Fruit fly (Drosophila melanogaster) whole organism, embryonic: ENCODE measurements around the gene CG18428.

Experiments used
- ATbp ChIP-seq: fragments of 200-800 bp; sonication (Bioruptor generic); optimal IDR thresholded peaks from 2 replicates; lab custom pipeline; 2017; ENCODE audit warnings: missing biosample characterization, mild to moderate bottlenecking, missing genetic modification characterization, missing genetic modification reagents
- Asciz ChIP-seq: fragments of 200-800 bp; sonication (Bioruptor generic); optimal IDR thresholded peaks from 2 replicates; lab custom pipeline; 2017; ENCODE audit warnings: missing biosample characterization, mild to moderate bottlenecking, missing genetic modification characterization, missing genetic modification reagents
- Atf-2 ChIP-seq: fragments of 200-800 bp; sonication (Bioruptor generic); optimal IDR thresholded peaks from 2 replicates; lab custom pipeline; 2016; ENCODE audit warnings: missing biosample characterization, missing genetic modification characterization
- BEAF-32 ChIP-seq: fragments of 200-800 bp; sonication (Bioruptor generic); optimal IDR thresholded peaks from 3 replicates; lab custom pipeline; 2017; ENCODE audit warnings: missing biosample characterization, missing genetic modification characterization, mild to moderate bottlenecking, moderate library complexity, missing genetic modification reagents
- CG10274 ChIP-seq: fragments of 200-800 bp; sonication (Bioruptor generic); optimal IDR thresholded peaks from 3 replicates; lab custom pipeline; 2017; ENCODE audit warnings: missing biosample characterization, mild to moderate bottlenecking, missing genetic modification characterization
- CG12219 ChIP-seq: fragments of 200-800 bp; sonication (Bioruptor generic); optimal IDR thresholded peaks from 3 replicates; lab custom pipeline; 2018; ENCODE audit warnings: missing biosample characterization, mild to moderate bottlenecking, missing genetic modification characterization
- CG12942 ChIP-seq: fragments of 200-800 bp; sonication (Bioruptor generic); optimal IDR thresholded peaks from 3 replicates; lab custom pipeline; 2016; ENCODE audit warnings: missing biosample characterization, missing genetic modification characterization
- CG15514 ChIP-seq: fragments of 200-800 bp; sonication (Bioruptor generic); optimal IDR thresholded peaks from 3 replicates; lab custom pipeline; 2017; ENCODE audit warnings: missing biosample characterization, missing genetic modification characterization, mild to moderate bottlenecking, moderate library complexity, missing genetic modification reagents
- CG17385 ChIP-seq: fragments of 200-800 bp; sonication (Bioruptor generic); optimal IDR thresholded peaks from 3 replicates; lab custom pipeline; 2018; ENCODE audit warnings: missing biosample characterization, mild to moderate bottlenecking, missing genetic modification characterization
- CG1832 ChIP-seq: fragments of 200-800 bp; sonication (Bioruptor generic); optimal IDR thresholded peaks from 2 replicates; lab custom pipeline; 2017; ENCODE audit warnings: missing biosample characterization, mild to moderate bottlenecking, missing genetic modification characterization, inconsistent platforms
- CG2120 ChIP-seq: fragments of 200-800 bp; sonication (Bioruptor generic); optimal IDR thresholded peaks from 3 replicates; lab custom pipeline; 2016; ENCODE audit warnings: missing biosample characterization, missing genetic modification characterization
- CG2129 ChIP-seq: fragments of 200-800 bp; sonication (Bioruptor generic); IDR thresholded peaks from 2 replicates; pipeline ENCODE4 v1.3.6; 2022; ENCODE audit warnings: missing biosample characterization, missing genetic modification characterization; ENCODE audit not compliant: partially characterized antibody
- CG2202 ChIP-seq: fragments of 200-800 bp; sonication (Bioruptor generic); optimal IDR thresholded peaks from 2 replicates; lab custom pipeline; 2018; ENCODE audit warnings: missing biosample characterization, mild to moderate bottlenecking, missing genetic modification characterization
- CG30403 ChIP-seq: fragments of 200-800 bp; sonication (Bioruptor generic); optimal IDR thresholded peaks from 3 replicates; lab custom pipeline; 2016; ENCODE audit warnings: missing biosample characterization, missing genetic modification characterization
- CG31224 ChIP-seq: fragments of 200-800 bp; sonication (Bioruptor generic); IDR thresholded peaks from 2 replicates; pipeline ENCODE4 v1.3.6; 2022; ENCODE audit warnings: missing biosample characterization, missing genetic modification characterization
- CG4328 ChIP-seq: fragments of 200-800 bp; sonication (Bioruptor generic); optimal IDR thresholded peaks from 3 replicates; lab custom pipeline; 2017; ENCODE audit warnings: missing biosample characterization, missing genetic modification reagents, missing genetic modification characterization
- CG4404 ChIP-seq: fragments of 200-800 bp; sonication (Bioruptor generic); IDR thresholded peaks from 2 replicates; pipeline ENCODE4 v1.3.6; 2022; ENCODE audit warnings: missing biosample characterization, missing genetic modification characterization
- CG7745 ChIP-seq: fragments of 200-800 bp; sonication (Bioruptor generic); optimal IDR thresholded peaks from 2 replicates; lab custom pipeline; 2018; ENCODE audit warnings: missing biosample characterization, mild to moderate bottlenecking, missing genetic modification characterization, moderate library complexity
- CG8359 ChIP-seq: fragments of 200-800 bp; sonication (Bioruptor generic); optimal IDR thresholded peaks from 2 replicates; lab custom pipeline; 2017; ENCODE audit warnings: missing biosample characterization, mild to moderate bottlenecking, missing genetic modification characterization, borderline replicate concordance
- CG8388 ChIP-seq: fragments of 200-800 bp; sonication (Bioruptor generic); optimal IDR thresholded peaks from 2 replicates; lab custom pipeline; 2019; ENCODE audit warnings: missing biosample characterization, mild to moderate bottlenecking, missing genetic modification characterization, moderate library complexity
- CG8924 ChIP-seq: fragments of 200-800 bp; optimal IDR thresholded peaks from 3 replicates; lab custom pipeline; 2019; ENCODE audit warnings: missing biosample characterization, mild to moderate bottlenecking, missing genetic modification characterization, moderate library complexity
- Dp ChIP-seq: fragments of 200-800 bp; sonication (Bioruptor generic); optimal IDR thresholded peaks from 2 replicates; lab custom pipeline; 2018; ENCODE audit warnings: missing biosample characterization, mild to moderate bottlenecking, missing genetic modification characterization, moderate library complexity
- Drgx ChIP-seq: fragments of 200-800 bp; sonication (Bioruptor generic); IDR thresholded peaks from 2 replicates; pipeline ENCODE4 v1.3.6; 2022; ENCODE audit warnings: missing biosample characterization, missing genetic modification characterization
- Kr ChIP-seq: fragments of 200-800 bp; sonication (Bioruptor generic); optimal IDR thresholded peaks from 2 replicates; lab custom pipeline; 2017; ENCODE audit warnings: missing biosample characterization, mild to moderate bottlenecking, missing genetic modification characterization
- MBD-R2 ChIP-seq: fragments of 200-800 bp; sonication (Bioruptor generic); IDR thresholded peaks from 2 replicates; pipeline ENCODE4 v1.3.6; 2022; ENCODE audit warnings: missing biosample characterization, missing genetic modification characterization
- Mad ChIP-seq: fragments of 200-800 bp; sonication (Bioruptor generic); optimal IDR thresholded peaks from 2 replicates; lab custom pipeline; 2016; ENCODE audit warnings: missing biosample characterization, missing genetic modification characterization
- NC2α ChIP-seq: fragments of 200-800 bp; sonication (Bioruptor generic); optimal IDR thresholded peaks from 2 replicates; lab custom pipeline; 2016; ENCODE audit warnings: missing biosample characterization, missing genetic modification characterization
- Nf-YC ChIP-seq: fragments of 200-800 bp; optimal IDR thresholded peaks from 3 replicates; lab custom pipeline; 2019; ENCODE audit warnings: missing biosample characterization, mild to moderate bottlenecking, missing genetic modification characterization, moderate library complexity
- PHDP ChIP-seq: fragments of 200-800 bp; sonication (Bioruptor generic); optimal IDR thresholded peaks from 3 replicates; lab custom pipeline; 2018; ENCODE audit warnings: missing biosample characterization, mild to moderate bottlenecking, missing genetic modification characterization, moderate library complexity
- Sry-β ChIP-seq: fragments of 200-800 bp; sonication (Bioruptor generic); optimal IDR thresholded peaks from 2 replicates; lab custom pipeline; 2018; ENCODE audit warnings: missing biosample characterization, mild to moderate bottlenecking, missing genetic modification characterization, moderate library complexity
- abd-A ChIP-seq: fragments of 200-800 bp; sonication (Bioruptor generic); optimal IDR thresholded peaks from 3 replicates; lab custom pipeline; 2019; ENCODE audit warnings: missing biosample characterization, mild to moderate bottlenecking, missing genetic modification characterization, moderate library complexity
- corto ChIP-seq: fragments of 200-800 bp; sonication (Bioruptor generic); optimal IDR thresholded peaks from 2 replicates; lab custom pipeline; 2016; ENCODE audit warnings: missing biosample characterization, mild to moderate bottlenecking, missing genetic modification characterization, moderate library complexity
- crc ChIP-seq: fragments of 200-800 bp; sonication (Bioruptor generic); optimal IDR thresholded peaks from 2 replicates; lab custom pipeline; 2016; ENCODE audit warnings: missing biosample characterization, missing genetic modification characterization
- dimm ChIP-seq: fragments of 200-800 bp; sonication (Bioruptor generic); IDR thresholded peaks from 2 replicates; pipeline ENCODE4 v1.3.6; 2022; ENCODE audit warnings: missing biosample characterization, missing genetic modification characterization
- ems ChIP-seq: fragments of 200-800 bp; sonication (Bioruptor generic); optimal IDR thresholded peaks from 3 replicates; lab custom pipeline; 2016; ENCODE audit warnings: missing biosample characterization, missing genetic modification characterization
- hb ChIP-seq: fragments of 200-800 bp; sonication (Bioruptor generic); IDR thresholded peaks from 3 replicates; pipeline ENCODE4 v1.3.6; 2022; ENCODE audit warnings: missing biosample characterization, missing genetic modification characterization; ENCODE audit not compliant: partially characterized antibody
- her ChIP-seq: fragments of 200-800 bp; sonication (Bioruptor generic); optimal IDR thresholded peaks from 2 replicates; lab custom pipeline; 2016; ENCODE audit warnings: missing biosample characterization, missing genetic modification characterization
- insv ChIP-seq, 2 experiments: fragments of 200-800 bp; sonication (Bioruptor generic); optimal IDR thresholded peaks; 3 replicates each; lab custom pipeline; 2016 to 2018; ENCODE audit warnings: missing biosample characterization in 2 of 2, missing genetic modification characterization in 2 of 2
- kah ChIP-seq: fragments of 200-800 bp; sonication (Bioruptor generic); optimal IDR thresholded peaks from 2 replicates; lab custom pipeline; 2018; ENCODE audit warnings: missing biosample characterization, mild to moderate bottlenecking, missing genetic modification characterization
- lola ChIP-seq, 3 experiments: fragments of >200 bp in 2 of 3; fragments of 200-800 bp in 1 of 3; sonication (Bioruptor generic) in 1 of 3; optimal IDR thresholded peaks; 2 replicates each; lab custom pipeline; 2017 to 2019; ENCODE audit warnings: missing biosample characterization in 3 of 3, missing genetic modification characterization in 3 of 3, mild to moderate bottlenecking in 1 of 3, moderate library complexity in 1 of 3
- mam ChIP-seq: fragments of 200-800 bp; sonication (Bioruptor generic); optimal IDR thresholded peaks from 3 replicates; lab custom pipeline; 2016; ENCODE audit warnings: missing biosample characterization, missing genetic modification characterization
- pb ChIP-seq: fragments of 200-800 bp; sonication (Bioruptor generic); optimal IDR thresholded peaks from 3 replicates; lab custom pipeline; 2016; ENCODE audit warnings: missing biosample characterization, missing genetic modification characterization
- pfk ChIP-seq: fragments of 200-800 bp; sonication (Bioruptor generic); optimal IDR thresholded peaks from 2 replicates; lab custom pipeline; 2018; ENCODE audit warnings: missing biosample characterization, mild to moderate bottlenecking, missing genetic modification characterization, moderate library complexity
- row ChIP-seq: fragments of 200-800 bp; sonication (Bioruptor generic); IDR thresholded peaks from 3 replicates; pipeline ENCODE4 v1.3.6; 2022; ENCODE audit warnings: missing biosample characterization, missing genetic modification characterization
- tup ChIP-seq: fragments of 200-800 bp; sonication (Bioruptor generic); optimal IDR thresholded peaks from 2 replicates; lab custom pipeline; 2016; ENCODE audit warnings: missing biosample characterization, mild to moderate bottlenecking, missing genetic modification characterization, moderate library complexity
- twi ChIP-seq: fragments of 200-800 bp; optimal IDR thresholded peaks from 2 replicates; lab custom pipeline; 2019; ENCODE audit warnings: missing biosample characterization, mild to moderate bottlenecking, missing genetic modification characterization, moderate library complexity
- zf30C ChIP-seq: fragments of 200-800 bp; sonication (Bioruptor generic); optimal IDR thresholded peaks from 3 replicates; lab custom pipeline; 2018; ENCODE audit warnings: missing biosample characterization, mild to moderate bottlenecking, missing genetic modification characterization

CG18428 gene

DNA sequence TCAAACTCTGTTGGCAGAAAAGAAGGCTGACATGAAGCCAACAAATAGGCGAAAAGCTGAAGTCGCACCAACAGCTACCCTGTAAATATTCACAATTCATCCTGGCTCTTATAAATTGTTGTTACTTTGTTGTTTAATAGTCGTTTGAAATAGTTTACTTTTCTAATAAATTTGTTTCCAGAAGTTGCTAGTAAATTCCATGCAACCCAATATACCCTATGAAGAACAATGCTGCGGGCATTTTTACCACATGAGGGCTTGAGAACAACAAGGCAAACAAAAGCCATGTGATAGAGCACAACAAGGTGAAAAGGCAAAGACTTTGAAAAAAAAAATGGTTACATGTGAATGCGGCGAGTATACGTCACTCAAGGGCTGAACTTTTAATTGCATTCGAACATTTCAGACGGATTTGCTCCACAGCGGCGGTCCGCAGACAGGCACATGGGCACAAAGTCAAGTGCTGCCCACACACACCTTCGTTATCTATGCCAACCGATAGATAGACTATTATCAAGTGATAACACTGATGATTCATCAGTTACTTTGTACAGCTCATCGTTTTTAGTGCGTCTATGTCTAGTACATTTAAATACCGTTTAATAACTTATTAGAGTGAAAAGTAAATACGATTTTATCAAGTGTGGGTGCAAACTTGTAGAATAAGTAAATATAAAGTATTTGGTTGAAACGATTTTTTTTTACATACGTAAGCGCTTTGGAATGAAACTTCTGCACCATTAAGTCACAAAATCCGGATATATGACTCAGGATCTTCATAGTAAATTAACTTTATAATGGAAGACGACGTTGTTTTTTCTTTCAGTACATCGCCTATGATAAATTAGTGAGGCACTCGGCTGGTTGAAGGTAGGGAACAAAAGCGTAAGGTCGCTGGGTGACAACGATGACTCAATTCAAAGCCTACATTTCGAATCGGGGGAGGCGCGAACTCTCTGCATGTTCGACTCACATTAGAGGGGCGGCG lies 9.8 kb upstream of the CG18428 start (continued):
- TF ChIP-seq crc (GFP tag; lab: Kevin White, UChicago) (peak; percentile 78), CG30403 (GFP tag; lab: Kevin White, UChicago) (peak; percentile 64), lola (GFP tag; optimal IDR thresholded peaks at IDR 0.05; lab: Kevin White, UChicago) (peak in 1 of 3 experiments; percentile 52), Dp (no peak), CG15514 (peak; percentile 65), CG2120 (GFP tag; lab: Kevin White, UChicago) (peak; percentile 90), CG8924 (tag; lab: Kevin White, UChicago) (peak; percentile 72), NC2α (peak; percentile 55), corto (GFP tag; lab: Kevin White, UChicago) (peak; percentile 32), Kr (no peak), kah (GFP tag; lab: Kevin White, UChicago) (no peak), CG8359 (GFP tag; lab: Kevin White, UChicago) (no peak), ATbp (peak; percentile 40), pfk (GFP tag; lab: Kevin White, UChicago) (no peak), CG8388 (GFP tag; lab: Kevin White, UChicago) (peak; percentile 62), CG2202 (tag; lab: Kevin White, UChicago) (peak; percentile 34), insv (GFP tag; optimal IDR thresholded peaks at IDR 0.05; lab: Kevin White, UChicago) (no peak), CG17385 (peak; percentile 65), CG4328 (GFP tag; lab: Kevin White, UChicago) (no peak), CG31224 (GFP tag; lab: Robert Waterston, UW) (peak; percentile 45), CG4404 (peak; percentile 57), abd-A (no peak), CG7745 (tag; lab: Kevin White, UChicago) (no peak), CG1832 (GFP tag; lab: Kevin White, UChicago) (no peak), CG12942 (peak; percentile 72), zf30C (GFP tag; lab: Kevin White, UChicago) (peak; percentile 9), MBD-R2 (peak; percentile 59; the same call in 1 of the 2 replicates), Atf-2 (GFP tag; lab: Kevin White, UChicago) (peak; percentile 82), her (GFP tag; lab: Kevin White, UChicago) (peak; percentile 68), tup (GFP tag; lab: Kevin White, UChicago) (peak; percentile 43), mam (GFP tag; lab: Kevin White, UChicago) (peak; percentile 89), Mad (GFP tag; lab: Kevin White, UChicago) (peak; percentile 73), row (peak; percentile 94), Sry-β (GFP tag; lab: Kevin White, UChicago) (no peak), PHDP (tag; lab: Kevin White, UChicago) (peak; percentile 79), CG2129 (GFP tag; lab: Robert Waterston, UW) (no peak), Asciz (GFP tag; lab: Kevin White, UChicago) (peak; percentile 71), BEAF-32 (GFP tag; lab: Kevin White, UChicago) (no peak), hb (GFP tag; lab: Robert Waterston, UW) (no peak), dimm (GFP tag; lab: Robert Waterston, UW) (peak; percentile 60), CG10274 (GFP tag; lab: Kevin White, UChicago) (peak; percentile 59), Nf-YC (tag; lab: Kevin White, UChicago) (no peak), CG12219 (GFP tag; lab: Kevin White, UChicago) (peak; percentile 75), Drgx (GFP tag; lab: Robert Waterston, UW) (peak; percentile 81), pb (GFP tag; lab: Kevin White, UChicago) (peak; percentile 69), twi (tag; lab: Kevin White, UChicago) (peak; percentile 48), ems (GFP tag; lab: Kevin White, UChicago) (peak; percentile 70)
